Worm (Caenorhabditis elegans) whole organism, L3 larva: ENCODE measurements around the gene Y55F3BL.4.

Experiments
- ama-1 ChIP-seq: fragments of 150-350 bp; optimal IDR thresholded peaks from 2 replicates; lab custom pipeline; 2018
- ceh-82 ChIP-seq: fragments of 150-350 bp; optimal IDR thresholded peaks from 2 replicates; lab custom pipeline; 2014; ENCODE audit warnings: missing biosample characterization, missing genetic modification characterization
- ceh-9 ChIP-seq: sonication (generic microtip); optimal IDR thresholded peaks from 2 replicates; lab custom pipeline; 2018; ENCODE audit warnings: missing biosample characterization, missing genetic modification characterization
- egl-27 ChIP-seq: sonication (generic microtip); optimal IDR thresholded peaks from 4 replicates; lab custom pipeline; 2017; ENCODE audit warnings: missing biosample characterization, missing genetic modification reagents, missing genetic modification characterization
- elt-3 ChIP-seq, 3 experiments: fragments of 150-350 bp in 1 of 3; sonication (generic microtip) in 2 of 3; optimal IDR thresholded peaks; 2 replicates in 2 of 3; 4 replicates in 1 of 3; lab custom pipeline; 2014 to 2017; ENCODE audit warnings: missing biosample characterization in 3 of 3, missing genetic modification characterization in 3 of 3
- fkh-10 ChIP-seq: sonication (generic microtip); optimal IDR thresholded peaks from 2 replicates; lab custom pipeline; 2017; ENCODE audit warnings: missing biosample characterization, missing genetic modification reagents, missing genetic modification characterization
- nfya-1 ChIP-seq: sonication (generic microtip); optimal IDR thresholded peaks from 2 replicates; lab custom pipeline; 2017; ENCODE audit warnings: missing genetic modification characterization, mild to moderate bottlenecking, missing compliant biosample characterization, antibody characterized with exemption, moderate library complexity; ENCODE audit not compliant: insufficient read depth
- nhr-12 ChIP-seq: fragments of 150-350 bp; optimal IDR thresholded peaks from 2 replicates; lab custom pipeline; 2014; ENCODE audit warnings: missing biosample characterization, missing genetic modification characterization
- nhr-23 ChIP-seq: fragments of 150-350 bp; optimal IDR thresholded peaks from 2 replicates; lab custom pipeline; 2014; ENCODE audit warnings: missing biosample characterization, missing genetic modification reagents, missing genetic modification characterization
- nhr-237 ChIP-seq: fragments of 150-350 bp; optimal IDR thresholded peaks from 2 replicates; lab custom pipeline; 2014; ENCODE audit warnings: missing biosample characterization, missing genetic modification characterization
- pha-4 ChIP-seq: fragments of 150-350 bp; optimal IDR thresholded peaks from 2 replicates; lab custom pipeline; 2014; ENCODE audit warnings: missing biosample characterization, missing genetic modification reagents, missing genetic modification characterization
- pqm-1 ChIP-seq: fragments of 150-350 bp; optimal IDR thresholded peaks from 2 replicates; lab custom pipeline; 2017; ENCODE audit warnings: missing biosample characterization, missing genetic modification characterization, inconsistent platforms
- unc-39 ChIP-seq: sonication (generic microtip); optimal IDR thresholded peaks from 4 replicates; lab custom pipeline; 2017; ENCODE audit warnings: missing biosample characterization, missing genetic modification characterization
- zag-1 ChIP-seq: fragments of 150-350 bp; optimal IDR thresholded peaks from 2 replicates; lab custom pipeline; 2014; ENCODE audit warnings: missing biosample characterization, missing genetic modification characterization

- no peak for TF ChIP-seq zag-1
- TF ChIP-seq nfya-1: no peak
- no peak for TF ChIP-seq nhr-237 (tag; lab: Kevin White, UChicago)
- TF ChIP-seq egl-27: no peak
- TF ChIP-seq elt-3 (tag; optimal IDR thresholded peaks at IDR 0.05; lab: Kevin White, UChicago): no peak
- no peak for TF ChIP-seq nhr-12 (tag; lab: Kevin White, UChicago)
- no peak for TF ChIP-seq pha-4 (tag; lab: Kevin White, UChicago)
- no peak for TF ChIP-seq ama-1
- no peak for TF ChIP-seq fkh-10 (GFP tag; lab: Kevin White, UChicago)
- TF ChIP-seq ceh-82 (tag; lab: Kevin White, UChicago): no peak
- TF ChIP-seq ceh-9 (tag; lab: Kevin White, UChicago): no peak
- no peak for TF ChIP-seq nhr-23
- no peak for TF ChIP-seq unc-39 (tag; lab: Kevin White, UChicago)
- no peak for TF ChIP-seq pqm-1
These were observed 20.0 kb downstream of the Y55F3BL.4 start, which contains the start of gene zipt-15 for ce11 chrIV:824854-825253.
